Worm (Caenorhabditis elegans) whole organism, midembryonic: ENCODE results near the gene T16G1.4.

Source experiments
- T22C8.4 ChIP-seq: fragments of 200-800 bp; sonication (Bioruptor generic); IDR thresholded peaks from 2 replicates; pipeline ENCODE4 v1.3.6; 2022; ENCODE audit warnings: missing genetic modification characterization, missing compliant biosample characterization
- cog-1 ChIP-seq: sonication (generic microtip); optimal IDR thresholded peaks from 2 replicates; lab custom pipeline; 2016; ENCODE audit warnings: missing genetic modification characterization, missing compliant biosample characterization
- flt-1 ChIP-seq: fragments of 200-800 bp; sonication (Bioruptor generic); IDR thresholded peaks from 2 replicates; pipeline ENCODE4 v1.3.6; 2022; ENCODE audit warnings: missing genetic modification characterization, missing compliant biosample characterization
- klf-2 ChIP-seq: fragments of 200-800 bp; sonication (Bioruptor generic); conservative IDR thresholded peaks from 2 replicates; pipeline ENCODE4 v1.3.6; 2022; ENCODE audit warnings: missing genetic modification reagents, missing genetic modification characterization, missing compliant biosample characterization
- med-1 ChIP-seq: sonication (generic microtip); optimal IDR thresholded peaks from 2 replicates; lab custom pipeline; 2017; ENCODE audit warnings: missing genetic modification characterization, mild to moderate bottlenecking, missing compliant biosample characterization, antibody characterized with exemption, missing genetic modification reagents; ENCODE audit not compliant: insufficient read depth
- ref-1 ChIP-seq: fragments of 200-800 bp; sonication (Bioruptor generic); conservative IDR thresholded peaks from 2 replicates; pipeline ENCODE4 v1.3.6; 2022; ENCODE audit warnings: missing genetic modification reagents, missing genetic modification characterization, missing compliant biosample characterization
- tab-1 ChIP-seq: fragments of 200-800 bp; sonication (Bioruptor generic); IDR thresholded peaks from 2 replicates; pipeline ENCODE4 v1.3.6; 2022; ENCODE audit warnings: missing genetic modification characterization, missing compliant biosample characterization
- ztf-23 ChIP-seq: fragments of 200-800 bp; sonication (Bioruptor generic); IDR thresholded peaks from 2 replicates; pipeline ENCODE4 v1.3.6; 2022; ENCODE audit warnings: missing genetic modification reagents, missing genetic modification characterization, missing compliant biosample characterization
- ztf-29 ChIP-seq: fragments of 200-800 bp; sonication (Bioruptor generic); IDR thresholded peaks from 2 replicates; pipeline ENCODE4 v1.3.6; 2022; ENCODE audit warnings: missing genetic modification reagents, missing genetic modification characterization, missing compliant biosample characterization

Gene T16G1.4

ce11 chrV:12954261-12954660 lies 12.6 kb upstream of the T16G1.4 start:
- TF ChIP-seq flt-1 (GFP tag; lab: Robert Waterston, UW) (no peak), ztf-29 (no peak), med-1 (GFP tag; lab: Kevin White, UChicago) (no peak), ref-1 (no peak), cog-1 (no peak), ztf-23 (GFP tag; lab: Robert Waterston, UW) (no peak), klf-2 (no peak)

ce11 chrV:12953702-12954101 lies 12.1 kb upstream of the T16G1.4 start, which contains the start of gene eif-3.K:
Gene eif-3.K (plus strand): TSS chrV:12954002.
- TF ChIP-seq ztf-23 (GFP tag; lab: Robert Waterston, UW) (no peak), cog-1 (no peak), ztf-29 (no peak), klf-2 (no peak), tab-1 (GFP tag; lab: Robert Waterston, UW) (no peak)

ce11 chrV:12952287-12952686 lies 10.6 kb upstream of the T16G1.4 start, which contains the start of gene pqn-68:
Gene pqn-68 (plus strand): TSS chrV:12952636.
- TF ChIP-seq T22C8.4 (GFP tag; lab: Robert Waterston, UW): no peak
- TF ChIP-seq ref-1: no peak
- TF ChIP-seq klf-2: no peak
- TF ChIP-seq flt-1 (GFP tag; lab: Robert Waterston, UW): no peak
- TF ChIP-seq med-1 (GFP tag; lab: Kevin White, UChicago): no peak
- no peak for TF ChIP-seq ztf-23 (GFP tag; lab: Robert Waterston, UW)
- no peak for TF ChIP-seq tab-1 (GFP tag; lab: Robert Waterston, UW)
- no peak for TF ChIP-seq cog-1
- TF ChIP-seq ztf-29: no peak

ce11 chrV:12950812-12951528 lies 9.3 kb upstream of the T16G1.4 start, which contains the start of the genes T16G1.9 and T16G1.18:
Gene T16G1.9 (minus strand): TSS chrV:12950862.
Gene T16G1.18 (plus strand): TSS chrV:12951304.
- TF ChIP-seq ztf-29 (no peak), cog-1 (peak; percentile 35)

- TF ChIP-seq cog-1 (no peak), flt-1 (GFP tag; lab: Robert Waterston, UW) (no peak)
These were observed 8.0 kb upstream of the T16G1.4 start, which contains the start of gene T16G1.13 for ce11 chrV:12949607-12950006. Gene T16G1.13 (plus strand): TSS chrV:12949907.

- TF ChIP-seq klf-2 (no peak), tab-1 (GFP tag; lab: Robert Waterston, UW) (no peak), ztf-23 (GFP tag; lab: Robert Waterston, UW) (no peak), flt-1 (GFP tag; lab: Robert Waterston, UW) (no peak), T22C8.4 (GFP tag; lab: Robert Waterston, UW) (no peak), med-1 (GFP tag; lab: Kevin White, UChicago) (no peak), cog-1 (no peak), ztf-29 (no peak), ref-1 (no peak)
These were observed 3.1 kb upstream of the T16G1.4 start, which contains the start of gene grl-2 for ce11 chrV:12944775-12945174. Gene grl-2 (plus strand): TSS chrV:12945075.

ce11 chrV:12944229-12944628 lies 2.6 kb upstream of the T16G1.4 start, which contains the start of gene T16G1.3:
Gene T16G1.3 (minus strand): TSS chrV:12944329.
- TF ChIP-seq klf-2: no peak
- TF ChIP-seq ztf-29: no peak
- TF ChIP-seq ref-1: no peak
- TF ChIP-seq cog-1: no peak
- no peak for TF ChIP-seq flt-1 (GFP tag; lab: Robert Waterston, UW)
- no peak for TF ChIP-seq T22C8.4 (GFP tag; lab: Robert Waterston, UW)
- no peak for TF ChIP-seq med-1 (GFP tag; lab: Kevin White, UChicago)
- no peak for TF ChIP-seq tab-1 (GFP tag; lab: Robert Waterston, UW)
- TF ChIP-seq ztf-23 (GFP tag; lab: Robert Waterston, UW): no peak

ce11 chrV:12943399-12943798 lies 1.8 kb upstream of the T16G1.4 start:
- no peak for TF ChIP-seq tab-1 (GFP tag; lab: Robert Waterston, UW)
- no peak for TF ChIP-seq klf-2
- TF ChIP-seq ref-1: no peak
- TF ChIP-seq cog-1: no peak
- no peak for TF ChIP-seq T22C8.4 (GFP tag; lab: Robert Waterston, UW)
- TF ChIP-seq ztf-29: no peak
- TF ChIP-seq flt-1 (GFP tag; lab: Robert Waterston, UW): no peak
- no peak for TF ChIP-seq med-1 (GFP tag; lab: Kevin White, UChicago)
- TF ChIP-seq ztf-23 (GFP tag; lab: Robert Waterston, UW): no peak

- TF ChIP-seq med-1 (GFP tag; lab: Kevin White, UChicago) (no peak), klf-2 (no peak), T22C8.4 (GFP tag; lab: Robert Waterston, UW) (no peak), ztf-23 (GFP tag; lab: Robert Waterston, UW) (no peak), ztf-29 (no peak), cog-1 (no peak), flt-1 (GFP tag; lab: Robert Waterston, UW) (no peak), ref-1 (no peak), tab-1 (GFP tag; lab: Robert Waterston, UW) (no peak)
These were observed 2.2 kb downstream of the T16G1.4 start, which contains the start of gene T16G1.5 for ce11 chrV:12939434-12939833. Gene T16G1.5 (minus strand): TSS chrV:12939552.

ce11 chrV:12937098-12937497 lies 4.5 kb downstream of the T16G1.4 start, which contains the start of gene T16G1.6:
Gene T16G1.6 (minus strand): TSS chrV:12937174.
- TF ChIP-seq med-1 (GFP tag; lab: Kevin White, UChicago) (no peak), flt-1 (GFP tag; lab: Robert Waterston, UW) (no peak), klf-2 (no peak), tab-1 (GFP tag; lab: Robert Waterston, UW) (no peak), cog-1 (no peak), ztf-29 (no peak), ztf-23 (GFP tag; lab: Robert Waterston, UW) (no peak), ref-1 (no peak)
